Worm (Caenorhabditis elegans) whole organism, L2 larva: ENCODE results near the gene arrd-26.
"Not testable (repeated sequence)": the region's sequence is repeated elsewhere in the genome, so short reads cannot be mapped to it uniquely, and the experiment has no call there.

Experiments
- C34F6.9 ChIP-seq: fragments of 150-350 bp; optimal IDR thresholded peaks from 2 replicates; lab custom pipeline; 2014; ENCODE audit warnings: missing biosample characterization, missing genetic modification characterization
- F13H6.1 ChIP-seq: sonication (generic microtip); optimal IDR thresholded peaks from 2 replicates; lab custom pipeline; 2016; ENCODE audit warnings: missing genetic modification characterization, missing compliant biosample characterization
- Y55F3AM.14 ChIP-seq: fragments of 200-800 bp; sonication (Bioruptor generic); optimal IDR thresholded peaks from 2 replicates; lab custom pipeline; 2018; ENCODE audit warnings: mild to moderate bottlenecking, missing genetic modification characterization, missing compliant biosample characterization
- ZK546.5 ChIP-seq: sonication (generic microtip); optimal IDR thresholded peaks from 2 replicates; lab custom pipeline; 2017; ENCODE audit warnings: missing biosample characterization, missing genetic modification characterization
- alr-1 ChIP-seq: fragments of 150-350 bp; optimal IDR thresholded peaks from 2 replicates; lab custom pipeline; 2014; ENCODE audit warnings: missing biosample characterization, missing genetic modification characterization
- aly-2 ChIP-seq: fragments of 150-350 bp; optimal IDR thresholded peaks from 2 replicates; lab custom pipeline; 2014; ENCODE audit warnings: missing biosample characterization, missing genetic modification characterization
- ama-1 ChIP-seq: fragments of 150-350 bp; optimal IDR thresholded peaks from 2 replicates; lab custom pipeline; 2018; ENCODE audit warnings: inconsistent platforms
- ceh-16 ChIP-seq: fragments of 150-350 bp; optimal IDR thresholded peaks from 2 replicates; lab custom pipeline; 2014; ENCODE audit warnings: missing biosample characterization, missing genetic modification characterization
- ceh-82 ChIP-seq: fragments of 150-350 bp; optimal IDR thresholded peaks from 2 replicates; lab custom pipeline; 2014; ENCODE audit warnings: missing biosample characterization, missing genetic modification characterization
- crh-2 ChIP-seq: sonication (generic microtip); optimal IDR thresholded peaks from 2 replicates; lab custom pipeline; 2017; ENCODE audit warnings: missing biosample characterization, missing genetic modification characterization
- egl-27 ChIP-seq: sonication (generic microtip); optimal IDR thresholded peaks from 3 replicates; lab custom pipeline; 2017; ENCODE audit warnings: missing biosample characterization, missing genetic modification reagents, missing genetic modification characterization
- elt-1 ChIP-seq: fragments of 150-350 bp; optimal IDR thresholded peaks from 2 replicates; lab custom pipeline; 2014; ENCODE audit warnings: missing biosample characterization, missing genetic modification characterization
- elt-3 ChIP-seq: sonication (generic microtip); optimal IDR thresholded peaks from 2 replicates; lab custom pipeline; 2017; ENCODE audit warnings: missing biosample characterization, missing genetic modification characterization
- lin-11 ChIP-seq: fragments of 150-350 bp; sonication (generic microtip); optimal IDR thresholded peaks from 2 replicates; lab custom pipeline; 2014; ENCODE audit warnings: missing biosample characterization, missing genetic modification characterization, inconsistent platforms, mixed read lengths
- lin-13 ChIP-seq: fragments of 150-350 bp; optimal IDR thresholded peaks from 2 replicates; lab custom pipeline; 2014; ENCODE audit warnings: missing biosample characterization, missing genetic modification reagents, missing genetic modification characterization
- lin-39 ChIP-seq: fragments of 150-350 bp; optimal IDR thresholded peaks from 2 replicates; lab custom pipeline; 2014; ENCODE audit warnings: missing biosample characterization, missing genetic modification reagents, missing genetic modification characterization
- lsy-2 ChIP-seq, 2 experiments: fragments of 150-350 bp in 1 of 2; sonication (generic microtip) in 1 of 2; optimal IDR thresholded peaks; 2 replicates each; lab custom pipeline; 2014 to 2017; ENCODE audit warnings: missing biosample characterization in 2 of 2, missing genetic modification characterization in 2 of 2
- mab-5 ChIP-seq: fragments of 150-350 bp; optimal IDR thresholded peaks from 2 replicates; lab custom pipeline; 2014; ENCODE audit warnings: missing biosample characterization, missing genetic modification characterization
- mbf-1 ChIP-seq: sonication (generic microtip); optimal IDR thresholded peaks from 2 replicates; lab custom pipeline; 2017; ENCODE audit warnings: missing biosample characterization, missing genetic modification characterization
- nhr-11 ChIP-seq: fragments of 150-350 bp; optimal IDR thresholded peaks from 2 replicates; lab custom pipeline; 2014; ENCODE audit warnings: missing biosample characterization, missing genetic modification characterization
- nhr-12 ChIP-seq: fragments of 150-350 bp; optimal IDR thresholded peaks from 2 replicates; lab custom pipeline; 2014; ENCODE audit warnings: missing biosample characterization, missing genetic modification characterization
- nhr-129 ChIP-seq: fragments of 150-350 bp; optimal IDR thresholded peaks from 2 replicates; lab custom pipeline; 2014; ENCODE audit warnings: missing biosample characterization, missing genetic modification characterization
- nhr-21 ChIP-seq: fragments of 150-350 bp; optimal IDR thresholded peaks from 2 replicates; lab custom pipeline; 2014; ENCODE audit warnings: missing biosample characterization, missing genetic modification characterization
- nhr-23 ChIP-seq: fragments of 150-350 bp; optimal IDR thresholded peaks from 2 replicates; lab custom pipeline; 2014; ENCODE audit warnings: missing biosample characterization, missing genetic modification reagents, missing genetic modification characterization
- nhr-237 ChIP-seq: fragments of 150-350 bp; optimal IDR thresholded peaks from 2 replicates; lab custom pipeline; 2014; ENCODE audit warnings: missing biosample characterization, missing genetic modification characterization
- nhr-25 ChIP-seq: fragments of 150-350 bp; sonication (generic microtip); optimal IDR thresholded peaks from 3 replicates; lab custom pipeline; 2014; ENCODE audit warnings: missing biosample characterization, missing genetic modification characterization
- nhr-6 ChIP-seq: fragments of 150-350 bp; optimal IDR thresholded peaks from 2 replicates; lab custom pipeline; 2014; ENCODE audit warnings: missing biosample characterization, missing genetic modification characterization
- nhr-77 ChIP-seq: fragments of 150-350 bp; optimal IDR thresholded peaks from 2 replicates; lab custom pipeline; 2014; ENCODE audit warnings: missing biosample characterization, missing genetic modification characterization
- peb-1 ChIP-seq: fragments of 150-350 bp; optimal IDR thresholded peaks from 2 replicates; lab custom pipeline; 2014; ENCODE audit warnings: missing biosample characterization, missing genetic modification characterization
- sem-4 ChIP-seq: fragments of 150-350 bp; optimal IDR thresholded peaks from 2 replicates; lab custom pipeline; 2014; ENCODE audit warnings: missing biosample characterization, missing genetic modification reagents, missing genetic modification characterization
- skn-1 ChIP-seq: sonication (generic microtip); optimal IDR thresholded peaks from 2 replicates; lab custom pipeline; 2017; ENCODE audit warnings: missing biosample characterization, missing genetic modification characterization
- sma-3 ChIP-seq: sonication (generic microtip); optimal IDR thresholded peaks from 2 replicates; lab custom pipeline; 2016; ENCODE audit warnings: missing genetic modification reagents, missing genetic modification characterization, missing compliant biosample characterization
- sma-9 ChIP-seq, 2 experiments: fragments of 150-350 bp in 1 of 2; sonication (generic microtip) in 1 of 2; optimal IDR thresholded peaks; 2 replicates each; lab custom pipeline; 2014 to 2016; ENCODE audit warnings: missing genetic modification characterization in 2 of 2, mild to moderate bottlenecking in 1 of 2, missing biosample characterization in 1 of 2, missing compliant biosample characterization in 1 of 2, missing genetic modification reagents in 1 of 2, moderate library complexity in 1 of 2
- snpc-4 ChIP-seq: fragments of 150-350 bp; optimal IDR thresholded peaks from 2 replicates; lab custom pipeline; 2014; ENCODE audit warnings: missing biosample characterization, missing genetic modification characterization
- unc-39 ChIP-seq: fragments of 150-350 bp; optimal IDR thresholded peaks from 2 replicates; lab custom pipeline; 2014; ENCODE audit warnings: missing biosample characterization, missing genetic modification characterization
- unc-55 ChIP-seq: fragments of 150-350 bp; sonication (generic microtip); optimal IDR thresholded peaks from 3 replicates; lab custom pipeline; 2014; ENCODE audit warnings: missing biosample characterization, missing genetic modification reagents, missing genetic modification characterization
- zag-1 ChIP-seq: fragments of 150-350 bp; optimal IDR thresholded peaks from 2 replicates; lab custom pipeline; 2014; ENCODE audit warnings: missing biosample characterization, missing genetic modification characterization
- ztf-1 ChIP-seq: fragments of 200-800 bp; sonication (Bioruptor generic); conservative IDR thresholded peaks from 2 replicates; pipeline ENCODE4 v1.3.6; 2022; ENCODE audit warnings: missing genetic modification characterization, missing compliant biosample characterization

arrd-26 gene

ce11 chrIV:2051195-2051594 is 14.8 kb upstream of the arrd-26 start, which contains the start of gene R05C11.4:
Gene R05C11.4, plus strand, starts transcription at chrIV:2051495.
- not testable (repeated sequence) for TF ChIP-seq elt-1 (tag; lab: Kevin White, UChicago); sma-3; C34F6.9 (tag; lab: Kevin White, UChicago)

ce11 chrIV:2052337-2052736 is 13.7 kb upstream of the arrd-26 start:
- TF ChIP-seq mbf-1 (no peak), lsy-2 (tag; optimal IDR thresholded peaks at IDR 0.05; lab: Kevin White, UChicago) (peak in 1 of 2 experiments; percentile 17), sma-9 (GFP tag; optimal IDR thresholded peaks at IDR 0.05; lab: Kevin White, UChicago) (peak; percentile 19), sma-9 (tag; optimal IDR thresholded peaks at IDR 0.05; lab: Kevin White, UChicago) (no peak), aly-2 (tag; lab: Kevin White, UChicago) (no peak), nhr-6 (tag; lab: Kevin White, UChicago) (no peak), nhr-129 (no peak), nhr-25 (tag; lab: Kevin White, UChicago) (no peak), alr-1 (tag; lab: Kevin White, UChicago) (no peak), Y55F3AM.14 (GFP tag; lab: Kevin White, UChicago) (no peak), nhr-23 (no peak), snpc-4 (tag; lab: Kevin White, UChicago) (no peak), unc-55 (GFP tag; lab: Kevin White, UChicago) (no peak), C34F6.9 (tag; lab: Kevin White, UChicago) (peak; percentile 38), peb-1 (tag; lab: Kevin White, UChicago) (no peak), sma-3 (no peak), zag-1 (tag; lab: Kevin White, UChicago) (peak; percentile 64), ztf-1 (GFP tag; lab: Robert Waterston, UW) (no peak), ama-1 (no peak), lin-39 (tag; lab: Kevin White, UChicago) (no peak), lin-13 (peak; percentile 14), mab-5 (tag; lab: Kevin White, UChicago) (no peak), egl-27 (tag; lab: Kevin White, UChicago) (no peak), ZK546.5 (tag; lab: Kevin White, UChicago) (no peak), skn-1 (tag; lab: Kevin White, UChicago) (no peak), F13H6.1 (tag; lab: Kevin White, UChicago) (no peak), nhr-12 (tag; lab: Kevin White, UChicago) (no peak), unc-39 (tag; lab: Kevin White, UChicago) (no peak), crh-2 (tag; lab: Kevin White, UChicago) (no peak), ceh-16 (tag; lab: Kevin White, UChicago) (no peak), elt-3 (tag; lab: Kevin White, UChicago) (no peak)

- no peak for TF ChIP-seq nhr-12 (tag; lab: Kevin White, UChicago)
- peak; percentile 21 for TF ChIP-seq sem-4 (tag; lab: Kevin White, UChicago)
- peak; percentile 18 for TF ChIP-seq sma-9 (GFP tag; optimal IDR thresholded peaks at IDR 0.05; lab: Kevin White, UChicago)
- no peak for TF ChIP-seq sma-9 (tag; optimal IDR thresholded peaks at IDR 0.05; lab: Kevin White, UChicago)
- TF ChIP-seq Y55F3AM.14 (GFP tag; lab: Kevin White, UChicago): no peak
- TF ChIP-seq mbf-1: no peak
- TF ChIP-seq lin-11 (tag; lab: Kevin White, UChicago): no peak
- no peak for TF ChIP-seq zag-1 (tag; lab: Kevin White, UChicago)
- TF ChIP-seq crh-2 (tag; lab: Kevin White, UChicago): peak; percentile 28
- no peak for TF ChIP-seq alr-1 (tag; lab: Kevin White, UChicago)
- TF ChIP-seq unc-55 (GFP tag; lab: Kevin White, UChicago): no peak
- no peak for TF ChIP-seq nhr-25 (tag; lab: Kevin White, UChicago)
- TF ChIP-seq lsy-2 (tag; optimal IDR thresholded peaks at IDR 0.05; lab: Kevin White, UChicago): peak in 1 of 2 experiments; percentile 63
- TF ChIP-seq mab-5 (tag; lab: Kevin White, UChicago): peak; percentile 54
- TF ChIP-seq nhr-237: no peak
- no peak for TF ChIP-seq snpc-4 (tag; lab: Kevin White, UChicago)
- TF ChIP-seq lin-39 (tag; lab: Kevin White, UChicago): no peak
- TF ChIP-seq nhr-129: peak; percentile 51
- TF ChIP-seq lin-13: peak; percentile 27
- TF ChIP-seq elt-3 (tag; lab: Kevin White, UChicago): no peak
- TF ChIP-seq ZK546.5 (tag; lab: Kevin White, UChicago): no peak
- TF ChIP-seq nhr-21 (tag; lab: Kevin White, UChicago): no peak
- peak; percentile 41 for TF ChIP-seq F13H6.1 (tag; lab: Kevin White, UChicago)
- TF ChIP-seq nhr-11 (tag; lab: Kevin White, UChicago): no peak
- TF ChIP-seq nhr-77 (tag; lab: Kevin White, UChicago): no peak
- no peak for TF ChIP-seq sma-3
- no peak for TF ChIP-seq ceh-82 (tag; lab: Kevin White, UChicago)
- TF ChIP-seq C34F6.9 (tag; lab: Kevin White, UChicago): peak; percentile 60
- no peak for TF ChIP-seq ceh-16 (tag; lab: Kevin White, UChicago)
Observed at ce11 chrIV:2053591-2053990, 12.4 kb upstream of the arrd-26 start.
